Fruit fly (Drosophila melanogaster): ENCODE results near the gene CG7352.

CG7352 gene

DNA sequence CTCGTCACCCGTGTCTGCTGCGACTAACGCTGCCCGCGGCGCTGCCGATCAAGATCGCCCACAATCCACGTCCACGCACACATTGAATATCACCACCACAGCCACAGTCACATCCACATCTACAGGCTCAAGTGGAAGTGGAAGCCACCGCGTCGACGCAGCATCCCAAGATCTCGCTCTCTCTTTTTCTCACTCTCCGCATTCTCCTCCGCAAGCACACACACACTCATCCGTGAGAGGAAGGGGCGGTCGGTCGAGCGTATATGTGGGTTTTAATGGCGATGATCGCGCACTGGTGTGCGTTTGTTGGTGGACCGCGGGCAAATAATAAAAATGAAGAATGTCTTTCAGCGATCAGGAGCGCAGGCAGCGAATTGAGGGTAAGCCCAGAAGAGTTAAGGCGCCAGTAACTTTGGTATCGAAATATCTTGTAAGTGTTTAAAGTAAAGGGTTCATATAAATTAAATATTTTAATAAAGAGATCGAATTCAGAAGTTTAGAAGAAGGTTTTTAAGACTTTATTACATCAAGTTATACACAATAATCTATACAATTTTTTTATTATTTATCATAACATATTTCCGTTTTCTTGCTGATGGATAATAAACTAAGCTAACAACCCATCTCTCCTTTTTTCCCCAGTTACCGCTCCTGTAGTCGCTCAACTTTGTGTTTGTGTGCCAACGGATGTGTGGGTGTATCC, 13.5 kb upstream of the CG7352 start, which contains the start of gene Poxm (continued):
- peak; percentile 97 for TF ChIP-seq CG6808 (GFP tag; optimal IDR thresholded peaks at IDR 0.05)
- peak; percentile 91 for TF ChIP-seq eg (GFP tag; IDR thresholded peaks at IDR 0.05)
- TF ChIP-seq dsx (GFP tag; optimal IDR thresholded peaks at IDR 0.05; ENCODE audit: poor library complexity, severe bottlenecking) = peak; percentile 95
- peak; percentile 91 for TF ChIP-seq CG16779 (tag; optimal IDR thresholded peaks at IDR 0.05)
- TF ChIP-seq CG3919 (GFP tag; optimal IDR thresholded peaks at IDR 0.05) = peak; percentile 98
- peak; percentile 95 for TF ChIP-seq Sox15 (GFP tag; optimal IDR thresholded peaks at IDR 0.05)
- peak; percentile 95 for TF ChIP-seq CG10669 (GFP tag; optimal IDR thresholded peaks at IDR 0.05)
- peak; percentile 64 for TF ChIP-seq vri (GFP tag; optimal IDR thresholded peaks at IDR 0.05)
- peak; percentile 96 for TF ChIP-seq Ets96B (tag; optimal IDR thresholded peaks at IDR 0.05)
- TF ChIP-seq achi (GFP tag; optimal IDR thresholded peaks at IDR 0.05) = peak; percentile 96
- TF ChIP-seq Eip75B (GFP tag; optimal IDR thresholded peaks at IDR 0.05) = peak; percentile 90
- TF ChIP-seq topi (GFP tag; optimal IDR thresholded peaks at IDR 0.05) = peak; percentile 94
- TF ChIP-seq salr (GFP tag; optimal IDR thresholded peaks at IDR 0.05) = peak; percentile 72 to 98

DNA sequence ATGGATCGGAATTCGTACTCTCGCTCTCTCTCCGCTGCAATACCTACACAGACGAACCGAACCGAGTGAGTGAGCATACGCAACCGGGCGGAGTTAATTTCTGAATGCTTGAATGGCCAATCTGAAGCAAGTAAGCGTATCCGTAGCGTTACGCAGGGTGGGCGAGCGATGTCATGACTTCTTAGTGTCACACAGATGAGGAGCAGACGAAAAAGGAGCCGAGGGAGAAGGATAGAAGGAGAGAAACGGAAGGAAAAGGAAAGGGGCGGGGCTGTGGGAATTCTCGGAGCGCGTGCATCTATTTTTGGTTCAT, 13.0 kb upstream of the CG7352 start:
- no peak for TF ChIP-seq pdm3 (GFP tag; optimal IDR thresholded peaks at IDR 0.05)
- no peak for TF ChIP-seq Blimp-1 (GFP tag; optimal IDR thresholded peaks at IDR 0.05)
- no peak for TF ChIP-seq eg (GFP tag; IDR thresholded peaks at IDR 0.05)
- TF ChIP-seq Lpt (GFP tag; optimal IDR thresholded peaks at IDR 0.05) = no peak
- TF ChIP-seq CG4318 (GFP tag; optimal IDR thresholded peaks at IDR 0.05) = no peak
- TF ChIP-seq CG8632 (GFP tag; optimal IDR thresholded peaks at IDR 0.05) = no peak
- TF ChIP-seq CG6808 (GFP tag; optimal IDR thresholded peaks at IDR 0.05) = no peak
- TF ChIP-seq CG9139 (GFP tag; optimal IDR thresholded peaks at IDR 0.05) = no peak
- no peak for TF ChIP-seq CG8119 (GFP tag; IDR thresholded peaks at IDR 0.05)
- no peak for TF ChIP-seq CG11762 (GFP tag; optimal IDR thresholded peaks at IDR 0.05; ENCODE audit: insufficient read depth)
- TF ChIP-seq fd85E (GFP tag; optimal IDR thresholded peaks at IDR 0.05) = no peak
- TF ChIP-seq CG11294 (GFP tag; IDR thresholded peaks at IDR 0.05) = no peak
- no peak for TF ChIP-seq Hr39 (GFP tag; optimal IDR thresholded peaks at IDR 0.05)
- no peak for TF ChIP-seq CG31627 (GFP tag; optimal IDR thresholded peaks at IDR 0.05)
- no peak for TF ChIP-seq acj6 (GFP tag; optimal IDR thresholded peaks at IDR 0.05)

DNA sequence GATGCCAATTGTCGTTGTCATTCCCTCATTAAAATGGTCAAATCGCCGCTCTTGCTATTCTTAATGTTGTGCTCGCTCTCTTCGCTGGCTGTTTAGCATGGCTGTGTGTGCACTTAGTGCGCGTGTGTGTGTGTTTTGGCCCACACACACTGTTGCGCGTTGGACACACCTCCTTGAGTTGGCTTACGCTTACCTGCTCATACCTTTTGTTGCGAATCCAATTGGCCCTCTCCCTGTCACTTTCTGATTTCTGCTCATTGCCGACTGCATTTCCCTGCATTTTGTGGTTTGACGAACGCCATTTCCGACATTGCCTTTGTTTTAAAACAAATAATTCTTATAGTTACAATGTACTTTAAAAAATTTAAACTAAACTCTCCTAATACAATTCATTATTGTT, 12.4 kb upstream of the CG7352 start:
- TF ChIP-seq Eip78C (GFP tag) (peak; percentile 8), dsx (GFP tag; optimal IDR thresholded peaks at IDR 0.05; ENCODE audit: poor library complexity, severe bottlenecking) (no peak)

DNA sequence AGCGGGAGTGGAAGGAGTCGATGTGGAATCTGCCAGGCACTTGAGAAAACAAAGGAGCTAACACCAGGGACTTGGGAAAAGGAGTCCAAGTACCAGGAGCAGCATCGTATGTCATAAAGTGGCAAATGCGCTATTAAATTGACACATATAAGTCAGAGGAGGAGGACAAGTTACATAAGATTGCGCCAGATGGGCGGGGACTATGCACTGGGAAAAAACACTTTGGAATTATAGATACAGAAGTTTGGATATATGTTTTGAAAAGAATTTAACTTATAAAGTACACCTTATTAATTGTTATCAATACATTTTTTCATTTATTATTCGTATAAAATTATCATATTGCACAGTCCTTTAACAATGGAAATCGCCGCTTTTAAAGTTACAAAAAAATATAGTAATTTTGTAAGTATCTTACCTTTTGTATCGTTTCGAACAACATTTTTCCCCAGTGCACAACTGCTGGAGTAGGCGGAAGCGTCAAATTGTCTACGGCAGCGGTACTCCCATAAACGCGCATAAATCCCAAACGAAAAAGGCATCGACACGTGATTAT, 11.3 kb upstream of the CG7352 start:
- peak; percentile 11 for TF ChIP-seq Eip78C (GFP tag)
- no peak for TF ChIP-seq CG10669 (GFP tag; optimal IDR thresholded peaks at IDR 0.05)

DNA sequence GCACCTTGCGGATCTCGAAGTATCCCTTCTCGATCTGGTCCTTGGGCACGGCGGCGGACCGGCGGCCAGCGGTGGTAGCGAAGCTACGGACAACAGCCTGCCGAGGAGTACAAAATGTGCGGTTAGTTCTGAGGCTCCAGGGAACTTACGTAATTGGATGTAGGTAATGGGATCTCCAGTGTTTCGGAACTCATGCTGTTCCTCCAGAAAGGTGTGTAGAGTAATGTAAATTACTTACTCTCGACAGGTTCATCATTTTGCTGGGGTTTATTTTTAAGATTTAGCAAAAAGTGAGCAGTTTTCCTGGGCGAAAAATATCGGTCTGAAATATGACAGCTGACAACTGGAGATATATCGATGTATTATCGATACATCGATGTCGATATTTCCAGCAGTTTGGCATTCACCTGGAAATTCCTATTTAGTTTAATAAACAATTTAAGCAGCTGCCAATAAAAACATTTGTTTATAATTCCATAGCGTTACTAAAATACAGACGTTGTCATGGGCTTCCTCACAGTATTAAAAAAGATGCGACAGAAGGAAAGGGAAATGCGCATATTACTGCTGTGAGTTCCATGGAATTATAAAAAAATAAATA, 6.6 kb upstream of the CG7352 start, which contains the start of the genes COX7A and Arl2:
Gene COX7A (minus strand): TSS at position 369 of the 601 bp plus-strand sequence.
Gene Arl2 (plus strand): TSS at position 426 of the 601 bp plus-strand sequence.
- TF ChIP-seq Sox102F (GFP tag; optimal IDR thresholded peaks at IDR 0.05) = no peak
- TF ChIP-seq Hr38 (GFP tag; optimal IDR thresholded peaks at IDR 0.05) = no peak
- no peak for TF ChIP-seq Sox15 (GFP tag; optimal IDR thresholded peaks at IDR 0.05)
- TF ChIP-seq esn (GFP tag; optimal IDR thresholded peaks at IDR 0.05) = no peak
- TF ChIP-seq Ets21C (GFP tag; optimal IDR thresholded peaks at IDR 0.05) = no peak
- no peak for TF ChIP-seq dsx (GFP tag; optimal IDR thresholded peaks at IDR 0.05; ENCODE audit: poor library complexity, severe bottlenecking)
- no peak for TF ChIP-seq net (GFP tag; optimal IDR thresholded peaks at IDR 0.05)
- no peak for TF ChIP-seq ss (GFP tag; optimal IDR thresholded peaks at IDR 0.05)
- TF ChIP-seq CG8319 (GFP tag; optimal IDR thresholded peaks at IDR 0.05) = no peak
- TF ChIP-seq CG11902 (GFP tag; optimal IDR thresholded peaks at IDR 0.05) = no peak
- no peak for TF ChIP-seq Hr39 (GFP tag; optimal IDR thresholded peaks at IDR 0.05)
- no peak for TF ChIP-seq cyc (GFP tag; optimal IDR thresholded peaks at IDR 0.05)
- no peak for TF ChIP-seq Smox (GFP tag; optimal IDR thresholded peaks at IDR 0.05)
- TF ChIP-seq CG31627 (GFP tag; optimal IDR thresholded peaks at IDR 0.05) = no peak
- no peak for TF ChIP-seq CG8119 (GFP tag; IDR thresholded peaks at IDR 0.05)
- no peak for TF ChIP-seq CG6808 (GFP tag; optimal IDR thresholded peaks at IDR 0.05)
- no peak for TF ChIP-seq vri (GFP tag; optimal IDR thresholded peaks at IDR 0.05)
- TF ChIP-seq Eip78C (GFP tag) = peak; percentile 37
- TF ChIP-seq spab (GFP tag; optimal IDR thresholded peaks at IDR 0.05) = no peak
- TF ChIP-seq achi (GFP tag; optimal IDR thresholded peaks at IDR 0.05) = peak; percentile 99
- peak; percentile 8 for TF ChIP-seq fkh (GFP tag; optimal IDR thresholded peaks at IDR 0.05)

All from whole organism, prepupa.